Worm (Caenorhabditis elegans) whole organism, young adult: ENCODE data around the gene pax-3.

Experiments used
- B0336.3 ChIP-seq: fragments of 200-800 bp; sonication (Bioruptor generic); IDR thresholded peaks from 2 replicates; pipeline ENCODE4 v1.3.6; 2022; ENCODE audit warnings: missing genetic modification characterization, missing compliant biosample characterization
- C06A6.2 ChIP-seq: fragments of 200-800 bp; sonication (Bioruptor generic); conservative IDR thresholded peaks from 2 replicates; pipeline ENCODE4 v1.3.6; 2022; ENCODE audit warnings: missing genetic modification characterization, missing compliant biosample characterization
- C17E4.6 ChIP-seq: fragments of 200-800 bp; sonication (Bioruptor generic); IDR thresholded peaks from 2 replicates; pipeline ENCODE4 v1.3.6; 2022; ENCODE audit warnings: missing genetic modification reagents, missing genetic modification characterization, missing compliant biosample characterization
- F22D6.2 ChIP-seq: sonication (generic microtip); optimal IDR thresholded peaks from 2 replicates; lab custom pipeline; 2016; ENCODE audit warnings: mild to moderate bottlenecking, missing genetic modification characterization, missing compliant biosample characterization
- F23B12.7 ChIP-seq: sonication (generic microtip); optimal IDR thresholded peaks from 2 replicates; lab custom pipeline; 2017; ENCODE audit warnings: missing genetic modification characterization, mild to moderate bottlenecking, missing compliant biosample characterization, antibody characterized with exemption, moderate library complexity; ENCODE audit not compliant: insufficient read depth
- F57C9.4 ChIP-seq: sonication (generic microtip); optimal IDR thresholded peaks from 2 replicates; lab custom pipeline; 2017; ENCODE audit warnings: mild to moderate bottlenecking, missing genetic modification characterization, missing compliant biosample characterization
- Y67H2A.10 ChIP-seq: fragments of 200-800 bp; sonication (Bioruptor generic); conservative IDR thresholded peaks from 2 replicates; pipeline ENCODE4 v1.3.6; 2022; ENCODE audit warnings: missing genetic modification reagents, missing genetic modification characterization, missing compliant biosample characterization
- aptf-2 ChIP-seq: fragments of 200-800 bp; sonication (Bioruptor generic); conservative IDR thresholded peaks from 2 replicates; pipeline ENCODE4 v1.3.6; 2022; ENCODE audit warnings: missing genetic modification reagents, missing genetic modification characterization, missing compliant biosample characterization
- athp-1 ChIP-seq: sonication (generic microtip); optimal IDR thresholded peaks from 2 replicates; lab custom pipeline; 2017; ENCODE audit warnings: mild to moderate bottlenecking, missing genetic modification characterization, missing compliant biosample characterization
- attf-3 ChIP-seq: fragments of 200-800 bp; sonication (Bioruptor generic); conservative IDR thresholded peaks from 2 replicates; pipeline ENCODE4 v1.3.6; 2022; ENCODE audit warnings: missing genetic modification reagents, missing genetic modification characterization, missing compliant biosample characterization
- attf-5 ChIP-seq: fragments of 200-800 bp; sonication (Bioruptor generic); optimal IDR thresholded peaks from 2 replicates; lab custom pipeline; 2018; ENCODE audit warnings: mild to moderate bottlenecking, missing genetic modification characterization, missing compliant biosample characterization
- attf-6 ChIP-seq: fragments of 200-800 bp; sonication (Bioruptor generic); IDR thresholded peaks from 2 replicates; pipeline ENCODE4 v1.3.6; 2022; ENCODE audit warnings: missing genetic modification reagents, missing genetic modification characterization, missing compliant biosample characterization
- ceh-27 ChIP-seq: fragments of 200-800 bp; sonication (Bioruptor generic); optimal IDR thresholded peaks from 2 replicates; lab custom pipeline; 2018; ENCODE audit warnings: mild to moderate bottlenecking, missing genetic modification characterization, moderate library complexity, missing compliant biosample characterization
- ceh-40 ChIP-seq: fragments of 200-800 bp; sonication (Bioruptor generic); IDR thresholded peaks from 2 replicates; pipeline ENCODE4 v1.3.6; 2022; ENCODE audit warnings: missing genetic modification characterization, missing compliant biosample characterization
- chd-7 ChIP-seq: sonication (generic microtip); optimal IDR thresholded peaks from 2 replicates; lab custom pipeline; 2016; ENCODE audit warnings: mild to moderate bottlenecking, missing genetic modification characterization, moderate library complexity, missing compliant biosample characterization
- dpff-1 ChIP-seq: sonication (generic microtip); optimal IDR thresholded peaks from 2 replicates; lab custom pipeline; 2017; ENCODE audit warnings: mild to moderate bottlenecking, missing genetic modification characterization, missing compliant biosample characterization
- egl-18 ChIP-seq: fragments of 200-800 bp; sonication (Bioruptor generic); IDR thresholded peaks from 2 replicates; pipeline ENCODE4 v1.3.6; 2022; ENCODE audit warnings: missing genetic modification reagents, missing genetic modification characterization, missing compliant biosample characterization
- ets-4 ChIP-seq: fragments of 200-800 bp; sonication (Bioruptor generic); optimal IDR thresholded peaks from 2 replicates; lab custom pipeline; 2018; ENCODE audit warnings: mild to moderate bottlenecking, missing genetic modification characterization, missing compliant biosample characterization
- him-1 ChIP-seq: sonication (generic microtip); optimal IDR thresholded peaks from 2 replicates; lab custom pipeline; 2016; ENCODE audit warnings: missing genotype, missing genetic modification reagents, missing genetic modification characterization, missing compliant biosample characterization
- hsf-1 ChIP-seq: fragments of 200-800 bp; sonication (Bioruptor generic); IDR thresholded peaks from 2 replicates; pipeline ENCODE4 v1.3.6; 2022; ENCODE audit warnings: missing genetic modification reagents, missing genetic modification characterization, missing compliant biosample characterization
- let-526 ChIP-seq: fragments of 200-800 bp; sonication (Bioruptor generic); IDR thresholded peaks from 2 replicates; pipeline ENCODE4 v1.3.6; 2022; ENCODE audit warnings: missing genetic modification reagents, missing genetic modification characterization, missing compliant biosample characterization
- madf-10 ChIP-seq: sonication (generic microtip); optimal IDR thresholded peaks from 2 replicates; lab custom pipeline; 2016; ENCODE audit warnings: mild to moderate bottlenecking, missing genetic modification characterization, missing compliant biosample characterization
- madf-3 ChIP-seq: fragments of 200-800 bp; sonication (Bioruptor generic); IDR thresholded peaks from 2 replicates; pipeline ENCODE4 v1.3.6; 2022; ENCODE audit warnings: missing genetic modification reagents, missing genetic modification characterization, missing compliant biosample characterization
- mel-28 ChIP-seq: sonication (generic microtip); optimal IDR thresholded peaks from 2 replicates; lab custom pipeline; 2016; ENCODE audit warnings: borderline replicate concordance, mild to moderate bottlenecking, missing genetic modification characterization, missing compliant biosample characterization
- nhr-27 ChIP-seq: fragments of 200-800 bp; sonication (Bioruptor generic); optimal IDR thresholded peaks from 2 replicates; lab custom pipeline; 2018; ENCODE audit warnings: mild to moderate bottlenecking, missing genetic modification characterization, moderate library complexity, missing compliant biosample characterization
- nhr-80 ChIP-seq: sonication (generic microtip); optimal IDR thresholded peaks from 2 replicates; lab custom pipeline; 2016; ENCODE audit warnings: missing genetic modification characterization, missing compliant biosample characterization
- snpc-4 ChIP-seq, 5 experiments: fragments of 150-350 bp in 1 of 5; sonication (generic microtip) in 4 of 5; optimal IDR thresholded peaks; 2 replicates each; lab custom pipeline; 2014 to 2018; ENCODE audit warnings: missing genetic modification characterization in 5 of 5, missing biosample characterization in 3 of 5, antibody characterized with exemption in 2 of 5, mild to moderate bottlenecking in 2 of 5, missing compliant biosample characterization in 2 of 5, missing genotype in 2 of 5, moderate library complexity in 2 of 5, missing genetic modification reagents in 1 of 5
- tbx-9 ChIP-seq: sonication (generic microtip); optimal IDR thresholded peaks from 2 replicates; lab custom pipeline; 2016; ENCODE audit warnings: borderline replicate concordance, missing genetic modification characterization, inconsistent platforms, missing compliant biosample characterization
- tlf-1 ChIP-seq: fragments of 200-800 bp; sonication (Bioruptor generic); optimal IDR thresholded peaks from 2 replicates; lab custom pipeline; 2018; ENCODE audit warnings: mild to moderate bottlenecking, missing genetic modification characterization, missing compliant biosample characterization
- zfh-2 ChIP-seq: fragments of 200-800 bp; sonication (Bioruptor generic); conservative IDR thresholded peaks from 2 replicates; pipeline ENCODE4 v1.3.6; 2022; ENCODE audit warnings: missing genetic modification reagents, missing genetic modification characterization, missing compliant biosample characterization
- ztf-25 ChIP-seq: fragments of 200-800 bp; sonication (Bioruptor generic); IDR thresholded peaks from 2 replicates; pipeline ENCODE4 v1.3.6; 2022; ENCODE audit warnings: missing genetic modification reagents, missing genetic modification characterization, missing compliant biosample characterization
- ztf-26 ChIP-seq: sonication (generic microtip); optimal IDR thresholded peaks from 2 replicates; lab custom pipeline; 2017; ENCODE audit warnings: missing genetic modification characterization, missing compliant biosample characterization
- ztf-3 ChIP-seq: fragments of 200-800 bp; sonication (Bioruptor generic); optimal IDR thresholded peaks from 2 replicates; lab custom pipeline; 2018; ENCODE audit warnings: mild to moderate bottlenecking, missing genetic modification characterization, missing compliant biosample characterization
- ztf-6 ChIP-seq: fragments of 200-800 bp; sonication (Bioruptor generic); IDR thresholded peaks from 2 replicates; pipeline ENCODE4 v1.3.6; 2022; ENCODE audit warnings: missing genetic modification reagents, missing genetic modification characterization, missing compliant biosample characterization

pax-3 gene

ce11 chrII:10131760-10132159 is 14.6 kb upstream of the pax-3 start, which contains the start of gene F27E5.5:
TSS of gene F27E5.5 (minus strand) at chrII:10131860.
- TF ChIP-seq zfh-2 (GFP tag; lab: Robert Waterston, UW): no peak
- no peak for TF ChIP-seq aptf-2
- TF ChIP-seq F23B12.7 (tag; lab: Kevin White, UChicago): no peak
- no peak for TF ChIP-seq C17E4.6
- TF ChIP-seq chd-7 (tag; lab: Kevin White, UChicago): no peak
- no peak for TF ChIP-seq nhr-27 (tag; lab: Kevin White, UChicago)
- no peak for TF ChIP-seq attf-3 (GFP tag; lab: Robert Waterston, UW)
- TF ChIP-seq him-1 (tag; lab: Kevin White, UChicago): no peak
- TF ChIP-seq snpc-4 (GFP tag; optimal IDR thresholded peaks at IDR 0.05; lab: Kevin White, UChicago): no peak
- no peak for TF ChIP-seq snpc-4 (tag; optimal IDR thresholded peaks at IDR 0.05; lab: Kevin White, UChicago)
- no peak for TF ChIP-seq Y67H2A.10 (GFP tag; lab: Robert Waterston, UW)
- TF ChIP-seq let-526: no peak
- TF ChIP-seq B0336.3: no peak
- TF ChIP-seq mel-28 (tag; lab: Kevin White, UChicago): no peak

ce11 chrII:10132818-10133217 is 13.6 kb upstream of the pax-3 start:
- no peak for TF ChIP-seq egl-18 (GFP tag; lab: Robert Waterston, UW)

- no peak for TF ChIP-seq ztf-26
- TF ChIP-seq egl-18 (GFP tag; lab: Robert Waterston, UW): no peak
- no peak for TF ChIP-seq attf-3 (GFP tag; lab: Robert Waterston, UW)
- no peak for TF ChIP-seq ceh-40 (GFP tag; lab: Robert Waterston, UW)
- no peak for TF ChIP-seq ztf-3 (GFP tag; lab: Kevin White, UChicago)
- peak; percentile 87 for TF ChIP-seq nhr-80 (tag; lab: Kevin White, UChicago)
Observed at ce11 chrII:10134285-10134995, 11.9 kb upstream of the pax-3 start, which contains the start of gene F27E5.9. TSS of gene F27E5.9 (plus strand) at chrII:10134945.

ce11 chrII:10136771-10137170 is 9.6 kb upstream of the pax-3 start:
- TF ChIP-seq madf-10 (no peak), hsf-1 (GFP tag; lab: Robert Waterston, UW) (no peak), athp-1 (tag; lab: Kevin White, UChicago) (no peak), attf-6 (GFP tag; lab: Robert Waterston, UW) (no peak), tbx-9 (no peak), chd-7 (tag; lab: Kevin White, UChicago) (no peak)

ce11 chrII:10137358-10137757 is 9.0 kb upstream of the pax-3 start, which contains the start of gene phg-1:
TSS of gene phg-1 (plus strand) at chrII:10137658.
- no peak for TF ChIP-seq ceh-27 (GFP tag; lab: Kevin White, UChicago)
- no peak for TF ChIP-seq ztf-26
- no peak for TF ChIP-seq madf-10
- TF ChIP-seq F57C9.4: no peak
- TF ChIP-seq dpff-1 (tag; lab: Kevin White, UChicago): no peak
- no peak for TF ChIP-seq tlf-1
- TF ChIP-seq ets-4 (GFP tag; lab: Kevin White, UChicago): no peak
- no peak for TF ChIP-seq C06A6.2 (GFP tag; lab: Robert Waterston, UW)
- TF ChIP-seq attf-5: no peak
- TF ChIP-seq hsf-1 (GFP tag; lab: Robert Waterston, UW): no peak
- TF ChIP-seq ztf-6 (GFP tag; lab: Robert Waterston, UW): no peak
- TF ChIP-seq madf-3: no peak
- TF ChIP-seq F22D6.2 (tag; lab: Kevin White, UChicago): no peak
- TF ChIP-seq ztf-25 (GFP tag; lab: Robert Waterston, UW): no peak
